Worm (Caenorhabditis elegans) whole organism, L3 larva: Measurements from ENCODE around the gene sfa-1.

Source experiments
- ceh-16 ChIP-seq: sonication (generic microtip); optimal IDR thresholded peaks from 2 replicates; lab custom pipeline; 2017; ENCODE audit warnings: missing biosample characterization, missing genetic modification characterization
- egl-27 ChIP-seq: sonication (generic microtip); optimal IDR thresholded peaks from 4 replicates; lab custom pipeline; 2017; ENCODE audit warnings: missing biosample characterization, missing genetic modification reagents, missing genetic modification characterization
- elt-1 ChIP-seq: fragments of 150-350 bp; optimal IDR thresholded peaks from 2 replicates; lab custom pipeline; 2014; ENCODE audit warnings: missing biosample characterization, missing genetic modification characterization
- elt-2 ChIP-seq: sonication (generic microtip); optimal IDR thresholded peaks from 2 replicates; lab custom pipeline; 2016; ENCODE audit warnings: missing genetic modification reagents, mild to moderate bottlenecking, missing genetic modification characterization, missing compliant biosample characterization
- lin-15B ChIP-seq: fragments of 150-350 bp; optimal IDR thresholded peaks from 2 replicates; lab custom pipeline; 2014; ENCODE audit warnings: missing biosample characterization, missing genetic modification characterization
- nhr-11 ChIP-seq: fragments of 150-350 bp; optimal IDR thresholded peaks from 2 replicates; lab custom pipeline; 2014; ENCODE audit warnings: missing biosample characterization, missing genetic modification characterization
- nhr-12 ChIP-seq: fragments of 150-350 bp; optimal IDR thresholded peaks from 2 replicates; lab custom pipeline; 2014; ENCODE audit warnings: missing biosample characterization, missing genetic modification characterization
- nhr-28 ChIP-seq: fragments of 150-350 bp; optimal IDR thresholded peaks from 2 replicates; lab custom pipeline; 2014; ENCODE audit warnings: missing biosample characterization, missing genetic modification characterization
- pha-4 ChIP-seq: fragments of 150-350 bp; optimal IDR thresholded peaks from 2 replicates; lab custom pipeline; 2014; ENCODE audit warnings: missing biosample characterization, missing genetic modification reagents, missing genetic modification characterization
- sea-2 ChIP-seq: fragments of 150-350 bp; sonication (generic microtip); optimal IDR thresholded peaks from 4 replicates; lab custom pipeline; 2014; ENCODE audit warnings: missing biosample characterization, missing genetic modification reagents, missing genetic modification characterization
- snpc-4 ChIP-seq: fragments of 150-350 bp; optimal IDR thresholded peaks from 2 replicates; lab custom pipeline; 2014; ENCODE audit warnings: missing biosample characterization, missing genetic modification characterization

DNA sequence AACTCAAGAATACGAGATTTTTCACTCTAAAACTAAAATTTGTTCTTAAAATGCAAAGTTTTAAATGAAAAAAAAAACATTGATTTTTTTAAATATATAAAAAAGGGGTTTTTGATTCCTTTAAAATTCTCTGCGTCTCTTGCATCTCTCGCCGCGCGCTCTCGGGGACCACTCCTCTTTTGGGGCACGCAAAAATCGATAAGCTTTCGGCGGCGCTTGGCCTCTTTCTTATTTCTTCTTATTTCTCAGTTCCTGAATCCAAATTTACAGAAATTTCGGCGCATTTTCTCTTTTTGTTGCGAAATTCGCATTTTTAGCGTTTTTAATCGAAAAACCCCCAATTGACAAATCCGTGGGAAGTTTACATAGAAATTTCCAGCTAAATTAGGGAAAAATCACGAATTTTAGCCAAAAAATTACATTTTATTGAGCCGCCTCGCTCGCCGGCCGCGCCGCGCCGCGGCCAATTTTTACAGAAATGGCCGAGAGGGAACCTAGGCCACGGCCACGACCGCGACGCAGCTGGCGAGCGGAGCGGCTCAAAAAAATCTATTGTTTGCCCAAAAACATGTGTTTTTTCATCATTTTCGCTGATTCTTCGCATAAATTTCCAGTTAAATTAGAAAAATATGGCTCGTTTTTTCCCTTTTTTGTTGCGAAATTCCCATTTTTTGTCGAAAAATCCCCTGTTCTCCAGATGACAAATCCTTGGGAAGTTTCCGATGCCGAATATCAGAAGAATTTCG lies 8.4 kb upstream of the sfa-1 start, which contains the start of gene itsn-1:
- TF ChIP-seq nhr-11 (no peak), nhr-28 (tag; lab: Kevin White, UChicago) (no peak), lin-15B (tag; lab: Kevin White, UChicago) (no peak), elt-2 (tag; lab: Kevin White, UChicago) (no peak), egl-27 (tag; lab: Kevin White, UChicago) (no peak), ceh-16 (no peak), nhr-12 (no peak), snpc-4 (no peak), elt-1 (tag; lab: Kevin White, UChicago) (no peak), pha-4 (tag; lab: Kevin White, UChicago) (no peak), sea-2 (no peak)
